Worm (Caenorhabditis elegans) whole organism, L4 larva: Measurements from ENCODE around the gene B0034.2.

Experiments
- Y75B8A.6 ChIP-seq: fragments of 200-800 bp; sonication (Bioruptor generic); IDR thresholded peaks from 2 replicates; pipeline ENCODE4 v1.3.6; 2022; ENCODE audit warnings: missing genetic modification reagents, missing genetic modification characterization, missing compliant biosample characterization
- ceh-32 ChIP-seq: sonication (generic microtip); optimal IDR thresholded peaks from 2 replicates; lab custom pipeline; 2016; ENCODE audit warnings: mild to moderate bottlenecking, missing genetic modification characterization, missing compliant biosample characterization; ENCODE audit not compliant: poor library complexity
- ces-1 ChIP-seq: fragments of 150-350 bp; sonication (generic microtip); optimal IDR thresholded peaks from 4 replicates; lab custom pipeline; 2014; ENCODE audit warnings: missing biosample characterization, missing genetic modification reagents, missing genetic modification characterization
- dpl-1 ChIP-seq: fragments of 150-350 bp; optimal IDR thresholded peaks from 2 replicates; lab custom pipeline; 2014; ENCODE audit warnings: missing biosample characterization, missing genetic modification reagents, missing genetic modification characterization
- lsy-2 ChIP-seq, 2 experiments: fragments of 150-350 bp in 1 of 2; sonication (generic microtip) in 1 of 2; optimal IDR thresholded peaks; 2 replicates each; lab custom pipeline; 2014 to 2017; ENCODE audit warnings: missing biosample characterization in 2 of 2, missing genetic modification characterization in 2 of 2
- mep-1 ChIP-seq: fragments of 150-350 bp; sonication (generic microtip); optimal IDR thresholded peaks from 3 replicates; lab custom pipeline; 2014; ENCODE audit warnings: missing biosample characterization, missing genetic modification characterization
- mes-2 ChIP-seq: sonication (generic microtip); optimal IDR thresholded peaks from 2 replicates; lab custom pipeline; 2016; ENCODE audit warnings: missing genotype, mild to moderate bottlenecking, missing genetic modification characterization, missing compliant biosample characterization; ENCODE audit not compliant: poor library complexity, severe bottlenecking
- snpc-4 ChIP-seq: fragments of 150-350 bp; optimal IDR thresholded peaks from 2 replicates; lab custom pipeline; 2014; ENCODE audit warnings: missing biosample characterization, missing genetic modification characterization
- unc-62 ChIP-seq, 3 experiments: fragments of 150-350 bp in 1 of 3; sonication (generic microtip); optimal IDR thresholded peaks in 2 of 3; peaks in 1 of 3; 1 replicate in 1 of 3; 2 replicates in 2 of 3; lab custom pipeline; 2014 to 2017; ENCODE audit warnings: missing biosample characterization in 3 of 3, missing genetic modification characterization in 3 of 3, missing genetic modification reagents in 3 of 3, missing genotype in 1 of 3

DNA sequence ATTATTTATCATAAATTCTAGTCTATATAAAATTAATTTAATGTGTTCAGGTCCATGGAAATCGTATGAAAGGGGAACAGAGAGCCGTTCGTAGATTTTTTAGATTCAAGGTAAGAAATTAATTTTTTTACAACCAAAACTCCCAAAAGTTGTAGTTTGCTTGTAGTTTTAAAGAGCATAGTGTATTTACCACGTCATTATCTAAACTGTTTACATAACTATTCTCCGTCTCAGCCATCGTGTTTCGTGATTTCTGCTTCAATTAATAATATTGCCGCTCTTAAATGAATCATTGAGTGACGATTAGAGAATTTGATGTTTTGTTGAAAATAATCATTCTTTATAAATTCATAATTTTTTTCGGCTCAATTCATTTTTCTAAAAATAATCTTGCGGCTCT, 32.9 kb downstream of the B0034.2 start, which contains the start of gene cgt-3:
- TF ChIP-seq ceh-32 (no peak), dpl-1 (GFP tag; lab: Kevin White, UChicago) (no peak), lsy-2 (tag; optimal IDR thresholded peaks at IDR 0.05; lab: Kevin White, UChicago) (peak in 1 of 2 experiments; percentile 12), ces-1 (GFP tag; lab: Kevin White, UChicago) (no peak), unc-62 (GFP tag; optimal IDR thresholded peaks at IDR 0.05 in 1 of 2; lab: Kevin White, UChicago) (no peak), unc-62 (tag; optimal IDR thresholded peaks at IDR 0.05; lab: Kevin White, UChicago) (no peak), Y75B8A.6 (GFP tag; lab: Robert Waterston, UW) (no peak), mep-1 (tag; lab: Kevin White, UChicago) (no peak), snpc-4 (tag; lab: Kevin White, UChicago) (no peak), mes-2 (tag; lab: Kevin White, UChicago) (no peak)
